ENCODE assay signal across 4 fruit fly cellular contexts in genomic region chrX:13565490-13566156, dm6.
TF ChIP-seq lines count a peak whose summit lies in the region.

No protein-coding gene starts in this region.

- TF ChIP-seq CTCF in whole organism, embryonic (GFP tag; optimal IDR thresholded peaks at IDR 0.05; lab: Kevin White, UChicago) = no peak

TF ChIP-seq in whole organism, adult, 20 proteins besides CTCF, POLR2A, EP300 and RAD21:
- TF ChIP-seq toe (GFP tag; optimal IDR thresholded peaks at IDR 0.05; lab: Kevin White, UChicago) (peak; percentile 5), bab1 (GFP tag; optimal IDR thresholded peaks at IDR 0.05; lab: Kevin White, UChicago) (peak; percentile 39), CG11617 (GFP tag; optimal IDR thresholded peaks at IDR 0.05; lab: Kevin White, UChicago) (no peak), tj (GFP tag; optimal IDR thresholded peaks at IDR 0.05; lab: Kevin White, UChicago) (peak; percentile 45), CG7101 (tag; optimal IDR thresholded peaks at IDR 0.05; lab: Kevin White, UChicago) (peak; percentile 11), Hr96 (GFP tag; optimal IDR thresholded peaks at IDR 0.05; lab: Kevin White, UChicago) (no peak)
TF ChIP-seq in whole organism, adult: peak in this region for 4.

TF ChIP-seq in whole organism, embryonic, 481 proteins besides CTCF, POLR2A, EP300 and RAD21 (continues in another document):
- no peak for TF ChIP-seq lov (optimal IDR thresholded peaks at IDR 0.05; lab: Kevin White, UChicago)
- no peak for TF ChIP-seq lov (GFP tag; IDR thresholded peaks at IDR 0.05; lab: Robert Waterston, UW)
- no peak for TF ChIP-seq ro (GFP tag; IDR thresholded peaks at IDR 0.05; lab: Robert Waterston, UW)
- no peak for TF ChIP-seq ac (GFP tag; optimal IDR thresholded peaks at IDR 0.05; lab: Kevin White, UChicago)
- TF ChIP-seq E2f2 (GFP tag; IDR thresholded peaks at IDR 0.05; lab: Robert Waterston, UW) = no peak
- TF ChIP-seq tll (GFP tag; optimal IDR thresholded peaks at IDR 0.05; lab: Kevin White, UChicago) = no peak
- TF ChIP-seq ash1 (GFP tag; optimal IDR thresholded peaks at IDR 0.05; lab: Kevin White, UChicago) = no peak
- no peak for TF ChIP-seq CG18619 (GFP tag; optimal IDR thresholded peaks at IDR 0.05; lab: Kevin White, UChicago)
- TF ChIP-seq Dll (GFP tag; IDR thresholded peaks at IDR 0.05; lab: Robert Waterston, UW; ENCODE audit: partially characterized antibody) = no peak
- TF ChIP-seq CG7963 (GFP tag; IDR thresholded peaks at IDR 0.05; lab: Robert Waterston, UW; ENCODE audit: partially characterized antibody) = no peak
- no peak for TF ChIP-seq CG17912 (GFP tag; optimal IDR thresholded peaks at IDR 0.05; lab: Kevin White, UChicago)
- peak; percentile 11 for TF ChIP-seq nmo (GFP tag; optimal IDR thresholded peaks at IDR 0.05; lab: Kevin White, UChicago)
- TF ChIP-seq CG10654 (GFP tag; optimal IDR thresholded peaks at IDR 0.05; lab: Kevin White, UChicago) = no peak
- no peak for TF ChIP-seq sna (GFP tag; IDR thresholded peaks at IDR 0.05; lab: Robert Waterston, UW; ENCODE audit: partially characterized antibody)
- no peak for TF ChIP-seq Taf1 (GFP tag; IDR thresholded peaks at IDR 0.05; lab: Robert Waterston, UW)
- no peak for TF ChIP-seq CG32767 (GFP tag; IDR thresholded peaks at IDR 0.05; lab: Robert Waterston, UW)
- peak; percentile 93 for TF ChIP-seq crol (GFP tag; IDR thresholded peaks at IDR 0.05; lab: Robert Waterston, UW)
- no peak for TF ChIP-seq Bdp1 (GFP tag; optimal IDR thresholded peaks at IDR 0.05; lab: Kevin White, UChicago)
- TF ChIP-seq E2f1 (GFP tag; IDR thresholded peaks at IDR 0.05; lab: Robert Waterston, UW) = 0 out of 2 replicates have a peak, but pooled peaks have one; percentile 13
- TF ChIP-seq Xbp1 (GFP tag; optimal IDR thresholded peaks at IDR 0.05; lab: Kevin White, UChicago) = peak; percentile 2
- TF ChIP-seq ERR (GFP tag; optimal IDR thresholded peaks at IDR 0.05; lab: Kevin White, UChicago) = no peak
- no peak for TF ChIP-seq al (GFP tag; IDR thresholded peaks at IDR 0.05; lab: Robert Waterston, UW)
- no peak for TF ChIP-seq mirr (GFP tag; optimal IDR thresholded peaks at IDR 0.05; lab: Kevin White, UChicago)
- peak; percentile 13 for TF ChIP-seq unpg (GFP tag; optimal IDR thresholded peaks at IDR 0.05; lab: Kevin White, UChicago)
- peak; percentile 5 for TF ChIP-seq Sox102F (GFP tag; optimal IDR thresholded peaks at IDR 0.05; lab: Kevin White, UChicago)
- TF ChIP-seq CG11695 (GFP tag; IDR thresholded peaks at IDR 0.05; lab: Robert Waterston, UW) = no peak
- TF ChIP-seq peb (GFP tag; IDR thresholded peaks at IDR 0.05; lab: Robert Waterston, UW) = no peak
- TF ChIP-seq cg (GFP tag; optimal IDR thresholded peaks at IDR 0.05; lab: Kevin White, UChicago) = peak; percentile 27
- TF ChIP-seq jing (GFP tag; optimal IDR thresholded peaks at IDR 0.05; lab: Kevin White, UChicago) = no peak

TF ChIP-seq in whole organism, prepupa, 60 proteins besides CTCF, POLR2A, EP300 and RAD21 (continues in another document):
- TF ChIP-seq Ets96B (tag; optimal IDR thresholded peaks at IDR 0.05; lab: Kevin White, UChicago) (peak; percentile 20), Gug (GFP tag; IDR thresholded peaks at IDR 0.05; lab: Robert Waterston, UW) (peak; percentile 39; the same call in 1 of the 2 replicates), CG10631 (GFP tag; optimal IDR thresholded peaks at IDR 0.05; lab: Kevin White, UChicago) (peak; percentile 48), CG31627 (GFP tag; optimal IDR thresholded peaks at IDR 0.05; lab: Kevin White, UChicago) (peak; percentile 7), achi (GFP tag; optimal IDR thresholded peaks at IDR 0.05; lab: Kevin White, UChicago) (peak; percentile 33), fd85E (GFP tag; optimal IDR thresholded peaks at IDR 0.05; lab: Kevin White, UChicago) (no peak), CG6276 (GFP tag; optimal IDR thresholded peaks at IDR 0.05; lab: Kevin White, UChicago) (peak; percentile 5), Eip78C (GFP tag; lab: Kevin White, UChicago) (peak; percentile 71), salr (GFP tag; optimal IDR thresholded peaks at IDR 0.05; lab: Kevin White, UChicago) (peak in 1 of 2 experiments; percentile 15), dsx (GFP tag; optimal IDR thresholded peaks at IDR 0.05; lab: Kevin White, UChicago; ENCODE audit: poor library complexity, severe bottlenecking) (no peak), CG15336 (GFP tag; IDR thresholded peaks at IDR 0.05; lab: Robert Waterston, UW) (peak; percentile 56; the same call in 1 of the 2 replicates), net (GFP tag; optimal IDR thresholded peaks at IDR 0.05; lab: Kevin White, UChicago) (peak; percentile 21), OdsH (GFP tag; optimal IDR thresholded peaks at IDR 0.05; lab: Kevin White, UChicago) (peak; percentile 49), acj6 (GFP tag; optimal IDR thresholded peaks at IDR 0.05; lab: Kevin White, UChicago) (peak; percentile 26), CG3032 (tag; optimal IDR thresholded peaks at IDR 0.05; lab: Kevin White, UChicago) (peak; percentile 11), CG32006 (GFP tag; optimal IDR thresholded peaks at IDR 0.05; lab: Kevin White, UChicago) (peak; percentile 64), Hr4 (GFP tag; optimal IDR thresholded peaks at IDR 0.05; lab: Kevin White, UChicago) (peak; percentile 5), Lpt (GFP tag; optimal IDR thresholded peaks at IDR 0.05; lab: Kevin White, UChicago) (peak; percentile 45), CG6808 (GFP tag; optimal IDR thresholded peaks at IDR 0.05; lab: Kevin White, UChicago) (no peak), CG11762 (GFP tag; optimal IDR thresholded peaks at IDR 0.05; lab: Kevin White, UChicago; ENCODE audit: insufficient read depth) (no peak), Hr39 (GFP tag; optimal IDR thresholded peaks at IDR 0.05; lab: Kevin White, UChicago) (peak; percentile 28), Sox14 (GFP tag; optimal IDR thresholded peaks at IDR 0.05; lab: Kevin White, UChicago) (peak; percentile 60), fd59A (GFP tag; optimal IDR thresholded peaks at IDR 0.05; lab: Kevin White, UChicago) (peak; percentile 31), CG8119 (GFP tag; IDR thresholded peaks at IDR 0.05; lab: Robert Waterston, UW) (peak; percentile 71), CG6792 (GFP tag; optimal IDR thresholded peaks at IDR 0.05; lab: Kevin White, UChicago) (peak; percentile 9), CG4318 (GFP tag; optimal IDR thresholded peaks at IDR 0.05; lab: Kevin White, UChicago) (peak; percentile 25), Hr38 (GFP tag; optimal IDR thresholded peaks at IDR 0.05; lab: Kevin White, UChicago) (no peak), pdm3 (GFP tag; optimal IDR thresholded peaks at IDR 0.05; lab: Kevin White, UChicago) (peak; percentile 49), ss (GFP tag; optimal IDR thresholded peaks at IDR 0.05; lab: Kevin White, UChicago) (peak in 1 of 2 experiments; percentile 22), Sox15 (GFP tag; optimal IDR thresholded peaks at IDR 0.05; lab: Kevin White, UChicago) (no peak)

TF ChIP-seq in whole organism, pupa, 21 proteins besides CTCF, POLR2A, EP300 and RAD21:
- TF ChIP-seq Ets98B (GFP tag; IDR thresholded peaks at IDR 0.05; lab: Robert Waterston, UW) (peak; percentile 55), CG8301 (tag; optimal IDR thresholded peaks at IDR 0.05; lab: Kevin White, UChicago) (peak; percentile 21), CG15710 (tag; optimal IDR thresholded peaks at IDR 0.05; lab: Kevin White, UChicago) (peak; percentile 34), CG14655 (GFP tag; optimal IDR thresholded peaks at IDR 0.05; lab: Kevin White, UChicago) (peak; percentile 51), CG17806 (tag; optimal IDR thresholded peaks at IDR 0.05; lab: Kevin White, UChicago) (no peak), CG8159 (tag; optimal IDR thresholded peaks at IDR 0.05; lab: Kevin White, UChicago) (peak; percentile 13), CG9948 (tag; optimal IDR thresholded peaks at IDR 0.05; lab: Kevin White, UChicago) (peak; percentile 14), D1 (tag; optimal IDR thresholded peaks at IDR 0.05; lab: Kevin White, UChicago) (no peak)
